Worm (Caenorhabditis elegans): ENCODE results near the gene AH9.4.
A peak's percentile ranks its signal among the peaks of the same experiment; 100 is the strongest.

AH9.4 gene

DNA sequence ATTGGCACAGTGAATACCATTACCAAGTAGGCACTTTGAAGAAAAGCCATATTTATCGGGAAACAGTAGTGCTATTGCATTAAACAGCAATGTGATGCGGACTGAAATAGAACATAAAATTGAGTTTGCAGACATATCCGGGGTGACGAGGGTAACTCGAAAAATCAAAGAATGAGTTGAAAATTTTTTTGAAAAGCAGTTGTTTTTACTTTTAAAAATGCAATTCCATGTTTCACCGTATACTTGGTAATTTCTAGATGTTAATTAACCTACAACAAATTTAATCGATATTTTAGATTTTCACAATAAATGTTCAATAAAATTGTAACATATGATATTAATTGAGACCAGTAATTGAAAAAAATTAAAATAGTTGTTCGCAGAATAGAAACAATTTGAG is at the start of gene AH9.4:
TSS of gene AH9.4 (minus strand) at position 101 of the 400 bp plus-strand sequence.
- TF ChIP-seq blmp-1 (tag; optimal IDR thresholded peaks at IDR 0.05) (no peak), cnd-1 (tag; optimal IDR thresholded peaks at IDR 0.05) (no peak), nhr-237 (tag; optimal IDR thresholded peaks at IDR 0.05) (no peak), elt-1 (tag; optimal IDR thresholded peaks at IDR 0.05; ENCODE audit: borderline replicate concordance, insufficient read depth) (no peak), nhr-2 (tag; optimal IDR thresholded peaks at IDR 0.05) (no peak), pha-4 (tag; optimal IDR thresholded peaks at IDR 0.05) (no peak), elt-3 (tag; optimal IDR thresholded peaks at IDR 0.05) (no peak), ceh-43 (GFP tag; optimal IDR thresholded peaks at IDR 0.05) (no peak), ham-2 (GFP tag; optimal IDR thresholded peaks at IDR 0.05) (no peak), sem-2 (GFP tag; optimal IDR thresholded peaks at IDR 0.05) (no peak), snpc-4 (tag; optimal IDR thresholded peaks at IDR 0.05) (no peak), ceh-39 (tag; optimal IDR thresholded peaks at IDR 0.05) (no peak), ces-1 (GFP tag; optimal IDR thresholded peaks at IDR 0.05) (no peak), zip-8 (tag; optimal IDR thresholded peaks at IDR 0.05) (no peak), unc-62 (GFP tag; optimal IDR thresholded peaks at IDR 0.05) (no peak), drap-1 (GFP tag; optimal IDR thresholded peaks at IDR 0.05) (no peak), ztf-11 (tag; optimal IDR thresholded peaks at IDR 0.05) (no peak)

DNA sequence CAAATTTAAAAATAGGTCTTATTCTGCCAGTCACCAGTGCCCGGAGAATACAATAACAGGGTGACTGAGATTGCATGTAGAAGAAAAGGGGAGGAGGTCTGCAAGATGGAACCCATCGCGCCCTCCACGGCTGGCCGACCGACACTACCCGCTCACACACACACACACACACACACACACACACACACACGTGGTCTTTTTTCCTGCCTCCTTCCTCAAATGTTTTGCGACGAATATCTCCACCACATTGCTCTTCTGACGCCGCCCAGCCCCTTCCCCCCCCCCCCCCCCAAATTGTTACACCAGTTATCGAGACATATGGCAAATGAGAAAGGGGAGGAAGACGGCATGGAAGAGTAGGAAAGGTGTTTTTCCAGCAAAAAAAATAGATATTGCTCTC is 47.6 kb upstream of the AH9.4 start:
- no peak for TF ChIP-seq ztf-11 (tag; optimal IDR thresholded peaks at IDR 0.05)
- TF ChIP-seq nhr-2 (tag; optimal IDR thresholded peaks at IDR 0.05), result no peak
- TF ChIP-seq mls-2 (tag; optimal IDR thresholded peaks at IDR 0.05), result no peak
- TF ChIP-seq ham-2 (GFP tag; optimal IDR thresholded peaks at IDR 0.05), result peak; percentile 2
- TF ChIP-seq lin-13 (tag; optimal IDR thresholded peaks at IDR 0.05), result no peak
- TF ChIP-seq mab-5 (tag; optimal IDR thresholded peaks at IDR 0.05), result no peak
- TF ChIP-seq nhr-28 (tag; optimal IDR thresholded peaks at IDR 0.05), result no peak
- no peak for TF ChIP-seq pha-4 (tag; optimal IDR thresholded peaks at IDR 0.05)
- peak; percentile 53 for TF ChIP-seq lin-32 (GFP tag; optimal IDR thresholded peaks at IDR 0.05)
- no peak for TF ChIP-seq lsy-2 (tag; optimal IDR thresholded peaks at IDR 0.05)
- TF ChIP-seq nhr-76 (tag; optimal IDR thresholded peaks at IDR 0.05), result no peak
- TF ChIP-seq flh-1 (GFP tag; optimal IDR thresholded peaks at IDR 0.05), result no peak
- TF ChIP-seq sem-2 (GFP tag; optimal IDR thresholded peaks at IDR 0.05), result no peak
- no peak for TF ChIP-seq mep-1 (tag; optimal IDR thresholded peaks at IDR 0.05)
- no peak for TF ChIP-seq snpc-4 (tag; optimal IDR thresholded peaks at IDR 0.05)
- peak; percentile 69 for TF ChIP-seq M03D4.4 (tag; optimal IDR thresholded peaks at IDR 0.05)
- TF ChIP-seq ces-1 (GFP tag; optimal IDR thresholded peaks at IDR 0.05), result no peak
- TF ChIP-seq nhr-237 (tag; optimal IDR thresholded peaks at IDR 0.05), result no peak
- peak; percentile 65 for TF ChIP-seq drap-1 (GFP tag; optimal IDR thresholded peaks at IDR 0.05)
- no peak for TF ChIP-seq tbx-8 (GFP tag; optimal IDR thresholded peaks at IDR 0.05)
- peak; percentile 83 for TF ChIP-seq sptf-1 (tag; optimal IDR thresholded peaks at IDR 0.05)
- no peak for TF ChIP-seq nhr-12 (tag; optimal IDR thresholded peaks at IDR 0.05)
- peak; percentile 65 for TF ChIP-seq cnd-1 (tag; optimal IDR thresholded peaks at IDR 0.05)
- no peak for TF ChIP-seq blmp-1 (tag; optimal IDR thresholded peaks at IDR 0.05)
- TF ChIP-seq ceh-83 (GFP tag; optimal IDR thresholded peaks at IDR 0.05), result no peak
- TF ChIP-seq elt-1 (tag; optimal IDR thresholded peaks at IDR 0.05; ENCODE audit: borderline replicate concordance, insufficient read depth), result no peak
- no peak for TF ChIP-seq ceh-39 (tag; optimal IDR thresholded peaks at IDR 0.05)
- TF ChIP-seq ceh-43 (GFP tag; optimal IDR thresholded peaks at IDR 0.05), result no peak

DNA sequence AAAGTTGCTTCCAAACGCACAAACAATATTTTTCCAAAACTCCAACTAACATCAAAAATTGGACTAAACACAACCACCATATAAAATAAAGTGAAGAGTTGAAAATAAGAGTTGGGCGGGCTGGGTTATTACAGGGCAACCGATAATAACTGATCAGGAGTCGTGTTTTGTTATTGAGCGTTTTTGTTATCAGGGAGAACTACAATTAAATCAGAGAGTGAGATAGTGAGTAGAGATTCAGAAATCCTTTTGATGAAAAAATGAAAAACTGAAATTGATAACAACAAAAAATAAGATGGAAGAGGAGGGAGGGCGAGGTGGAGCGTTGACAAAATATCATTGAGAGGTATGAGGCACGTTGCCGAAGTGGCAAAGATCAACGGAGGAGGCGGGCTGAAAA is 46.4 kb upstream of the AH9.4 start:
- TF ChIP-seq nhr-28 (tag; optimal IDR thresholded peaks at IDR 0.05) (no peak), lin-32 (GFP tag; optimal IDR thresholded peaks at IDR 0.05) (no peak), mep-1 (tag; optimal IDR thresholded peaks at IDR 0.05) (no peak), unc-120 (tag; optimal IDR thresholded peaks at IDR 0.05; ENCODE audit: poor library complexity, severe bottlenecking) (no peak), nhr-12 (tag; optimal IDR thresholded peaks at IDR 0.05) (no peak), elt-3 (tag; optimal IDR thresholded peaks at IDR 0.05) (no peak)

DNA sequence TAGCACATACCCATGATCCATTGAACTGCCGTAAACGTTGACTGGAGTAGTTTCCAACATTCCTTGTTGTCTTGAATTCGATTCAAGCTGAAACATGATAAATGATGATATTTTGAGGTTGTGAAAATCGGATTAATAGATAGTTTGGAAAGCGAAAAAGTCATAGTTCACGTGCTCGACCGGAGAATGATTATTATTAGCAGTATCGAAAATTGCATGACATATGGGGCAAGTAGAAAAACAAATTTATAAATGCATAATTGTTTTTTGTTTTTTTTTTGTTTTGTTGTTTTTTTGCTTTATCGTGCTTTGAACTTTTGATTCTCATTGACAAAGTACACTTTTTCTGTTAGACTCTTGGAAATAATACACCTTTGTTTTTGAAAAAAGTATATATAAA is 45.1 kb upstream of the AH9.4 start, which contains the start of gene aakg-4:
TSS of gene aakg-4 (minus strand) at position 101 of the 400 bp plus-strand sequence.
- no peak for TF ChIP-seq lin-32 (GFP tag; optimal IDR thresholded peaks at IDR 0.05)
- no peak for TF ChIP-seq tbx-8 (GFP tag; optimal IDR thresholded peaks at IDR 0.05)
- TF ChIP-seq unc-120 (tag; optimal IDR thresholded peaks at IDR 0.05; ENCODE audit: poor library complexity, severe bottlenecking), result no peak
- TF ChIP-seq flh-1 (GFP tag; optimal IDR thresholded peaks at IDR 0.05), result no peak
- no peak for TF ChIP-seq ceh-43 (GFP tag; optimal IDR thresholded peaks at IDR 0.05)
- TF ChIP-seq ceh-39 (tag; optimal IDR thresholded peaks at IDR 0.05), result no peak
- TF ChIP-seq mep-1 (tag; optimal IDR thresholded peaks at IDR 0.05), result no peak
- TF ChIP-seq nhr-2 (tag; optimal IDR thresholded peaks at IDR 0.05), result no peak

Data from whole organism, mixed stage, embryonic.